Worm (Caenorhabditis elegans) whole organism, L1 larva: ENCODE results near the gene abu-2.

Experiments
- blmp-1 ChIP-seq: fragments of 150-350 bp; optimal IDR thresholded peaks from 2 replicates; lab custom pipeline; 2014; ENCODE audit warnings: missing biosample characterization, missing genetic modification characterization
- ceh-8 ChIP-seq: fragments of 200-800 bp; sonication (Bioruptor generic); optimal IDR thresholded peaks from 2 replicates; lab custom pipeline; 2018; ENCODE audit warnings: mild to moderate bottlenecking, missing genetic modification characterization, moderate library complexity, missing compliant biosample characterization
- efl-3 ChIP-seq: fragments of 200-800 bp; sonication (Bioruptor generic); optimal IDR thresholded peaks from 2 replicates; lab custom pipeline; 2018; ENCODE audit warnings: mild to moderate bottlenecking, missing genetic modification characterization, missing compliant biosample characterization
- elt-3 ChIP-seq, 6 experiments: fragments of 150-350 bp in 1 of 6; sonication (generic microtip); optimal IDR thresholded peaks; 2 replicates each; lab custom pipeline; 2017 to 2018; ENCODE audit warnings: missing biosample characterization in 6 of 6, missing genetic modification characterization in 6 of 6, inconsistent platforms in 1 of 6
- fkh-10 ChIP-seq: sonication (generic microtip); optimal IDR thresholded peaks from 2 replicates; lab custom pipeline; 2017; ENCODE audit warnings: missing biosample characterization, missing genetic modification reagents, missing genetic modification characterization
- lin-13 ChIP-seq: fragments of 150-350 bp; optimal IDR thresholded peaks from 2 replicates; lab custom pipeline; 2014; ENCODE audit warnings: missing biosample characterization, missing genetic modification reagents, missing genetic modification characterization
- lin-15B ChIP-seq: fragments of 150-350 bp; sonication (generic microtip); optimal IDR thresholded peaks from 3 replicates; lab custom pipeline; 2014; ENCODE audit warnings: missing biosample characterization, missing genetic modification characterization
- nhr-11 ChIP-seq: fragments of 150-350 bp; optimal IDR thresholded peaks from 2 replicates; lab custom pipeline; 2014; ENCODE audit warnings: missing biosample characterization, missing genetic modification characterization
- nhr-47 ChIP-seq: sonication (generic microtip); optimal IDR thresholded peaks from 2 replicates; lab custom pipeline; 2016; ENCODE audit warnings: mild to moderate bottlenecking, missing genetic modification characterization, moderate library complexity, missing compliant biosample characterization
- nhr-77 ChIP-seq: fragments of 150-350 bp; optimal IDR thresholded peaks from 2 replicates; lab custom pipeline; 2014; ENCODE audit warnings: missing biosample characterization, missing genetic modification characterization
- nhr-90 ChIP-seq: sonication (generic microtip); optimal IDR thresholded peaks from 2 replicates; lab custom pipeline; 2016; ENCODE audit warnings: mild to moderate bottlenecking, missing genetic modification characterization, missing compliant biosample characterization; ENCODE audit not compliant: poor library complexity
- rnt-1 ChIP-seq: sonication (generic microtip); optimal IDR thresholded peaks from 2 replicates; lab custom pipeline; 2016; ENCODE audit warnings: mild to moderate bottlenecking, missing genetic modification characterization, moderate library complexity, missing compliant biosample characterization
- unc-130 ChIP-seq: fragments of 150-350 bp; optimal IDR thresholded peaks from 2 replicates; lab custom pipeline; 2017; ENCODE audit warnings: missing biosample characterization, missing genetic modification characterization, inconsistent platforms
- ztf-11 ChIP-seq, 2 experiments: sonication (generic microtip); optimal IDR thresholded peaks; 2 replicates each; lab custom pipeline; 2016 to 2017; ENCODE audit warnings: missing genetic modification characterization in 2 of 2, missing biosample characterization in 1 of 2, missing compliant biosample characterization in 1 of 2

ce11 chrX:1441602-1442183, 31.2 kb upstream of the abu-2 start:
- TF ChIP-seq nhr-90 (no peak), nhr-77 (tag; lab: Kevin White, UChicago) (no peak), elt-3 (tag; optimal IDR thresholded peaks at IDR 0.05; lab: Kevin White, UChicago) (no peak), lin-13 (no peak), ceh-8 (GFP tag; lab: Kevin White, UChicago) (peak; percentile 1), rnt-1 (tag; lab: Kevin White, UChicago) (no peak), lin-15B (no peak), nhr-11 (tag; lab: Kevin White, UChicago) (no peak), blmp-1 (tag; lab: Kevin White, UChicago) (no peak), efl-3 (no peak), unc-130 (tag; lab: Kevin White, UChicago) (no peak), ztf-11 (tag; optimal IDR thresholded peaks at IDR 0.05; lab: Kevin White, UChicago) (no peak), nhr-47 (tag; lab: Kevin White, UChicago) (no peak), fkh-10 (GFP tag; lab: Kevin White, UChicago) (no peak)
